Worm (Caenorhabditis elegans): Measurements from ENCODE around the gene C06E1.7.

DNA sequence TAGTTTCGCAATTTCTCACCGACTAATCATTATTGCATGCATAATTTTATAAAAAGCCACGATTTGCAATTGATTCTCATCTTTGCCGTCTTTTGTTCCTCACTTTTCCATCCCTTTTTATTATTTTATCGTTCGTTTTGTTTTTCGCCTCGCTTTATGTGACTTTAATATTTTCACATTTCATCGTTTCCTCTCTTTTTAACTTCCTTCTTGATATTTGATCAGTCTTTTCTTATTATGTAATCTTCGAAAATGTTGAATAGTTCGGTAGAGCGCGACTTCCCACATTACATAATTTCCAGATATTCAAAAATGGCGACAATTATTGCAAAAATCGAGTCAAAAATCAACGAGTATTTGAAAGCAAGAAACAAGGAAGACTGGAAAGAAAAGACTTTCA is 12.0 kb upstream of the C06E1.7 start, which contains the start of gene C06E1.1:
- TF ChIP-seq ama-1 (optimal IDR thresholded peaks at IDR 0.05) (no peak), B0310.2 (tag; optimal IDR thresholded peaks at IDR 0.05) (no peak), flt-1 (GFP tag; IDR thresholded peaks at IDR 0.05) (no peak), tbx-37 (GFP tag; conservative IDR thresholded peaks at IDR 0.05) (no peak), pes-1 (GFP tag; IDR thresholded peaks at IDR 0.05) (no peak), sea-1 (GFP tag; conservative IDR thresholded peaks at IDR 0.05) (no peak), scrt-1 (GFP tag; IDR thresholded peaks at IDR 0.05) (no peak), hmg-4 (GFP tag; optimal IDR thresholded peaks at IDR 0.05) (no peak), hmbx-1 (tag; optimal IDR thresholded peaks at IDR 0.05) (no peak), tra-4 (tag; optimal IDR thresholded peaks at IDR 0.05) (no peak), ets-7 (tag; optimal IDR thresholded peaks at IDR 0.05) (no peak), ceh-36 (tag; optimal IDR thresholded peaks at IDR 0.05) (no peak)

Data from whole organism, early embryonic.